Fruit fly (Drosophila melanogaster) whole organism, embryonic: ENCODE data around the gene Cdc6.
A peak's percentile ranks its signal among the peaks of the same experiment; 100 is the strongest.

Experiments used
- Atf-2 ChIP-seq: fragments of 200-800 bp; sonication (Bioruptor generic); optimal IDR thresholded peaks from 2 replicates; lab custom pipeline; 2016; ENCODE audit warnings: missing biosample characterization, missing genetic modification characterization
- B-H1 ChIP-seq: fragments of 200-800 bp; sonication (Bioruptor generic); IDR thresholded peaks from 3 replicates; pipeline ENCODE4 v1.3.6; 2022; ENCODE audit warnings: missing biosample characterization, missing genetic modification characterization
- BtbVII ChIP-seq: fragments of 200-800 bp; sonication (Bioruptor generic); optimal IDR thresholded peaks from 3 replicates; lab custom pipeline; 2017; ENCODE audit warnings: missing biosample characterization, mild to moderate bottlenecking, missing genetic modification characterization
- CG10654 ChIP-seq: fragments of 200-800 bp; sonication (Bioruptor generic); optimal IDR thresholded peaks from 2 replicates; lab custom pipeline; 2016; ENCODE audit warnings: missing biosample characterization, missing genetic modification characterization
- CG11696 ChIP-seq: fragments of 200-800 bp; sonication (Bioruptor generic); IDR thresholded peaks from 2 replicates; pipeline ENCODE4 v1.3.6; 2022; ENCODE audit warnings: missing biosample characterization, missing genetic modification characterization
- CG13287 ChIP-seq: fragments of 200-800 bp; sonication (Bioruptor generic); IDR thresholded peaks from 2 replicates; pipeline ENCODE4 v1.3.6; 2022; ENCODE audit warnings: missing biosample characterization, missing genetic modification characterization; ENCODE audit not compliant: partially characterized antibody
- CG13296 ChIP-seq: fragments of 200-800 bp; sonication (Bioruptor generic); optimal IDR thresholded peaks from 3 replicates; lab custom pipeline; 2018; ENCODE audit warnings: missing biosample characterization, mild to moderate bottlenecking, missing genetic modification characterization
- CG14667 ChIP-seq: fragments of 200-800 bp; sonication (Bioruptor generic); IDR thresholded peaks from 2 replicates; pipeline ENCODE4 v1.3.6; 2022; ENCODE audit warnings: missing biosample characterization, missing genetic modification characterization
- CG15011 ChIP-seq: fragments of 200-800 bp; sonication (Bioruptor generic); optimal IDR thresholded peaks from 3 replicates; lab custom pipeline; 2018; ENCODE audit warnings: missing biosample characterization, mild to moderate bottlenecking, missing genetic modification characterization
- CG15601 ChIP-seq: fragments of 200-800 bp; sonication (Bioruptor generic); optimal IDR thresholded peaks from 3 replicates; lab custom pipeline; 2019; ENCODE audit warnings: missing biosample characterization, mild to moderate bottlenecking, missing genetic modification characterization, moderate library complexity
- CG18476 ChIP-seq: fragments of 200-800 bp; sonication (Bioruptor generic); optimal IDR thresholded peaks from 2 replicates; lab custom pipeline; 2016; ENCODE audit warnings: missing biosample characterization, mild to moderate bottlenecking, missing genetic modification characterization
- CG2202 ChIP-seq: fragments of 200-800 bp; sonication (Bioruptor generic); optimal IDR thresholded peaks from 2 replicates; lab custom pipeline; 2018; ENCODE audit warnings: missing biosample characterization, mild to moderate bottlenecking, missing genetic modification characterization
- CG2678 ChIP-seq: fragments of 200-800 bp; sonication (Bioruptor generic); optimal IDR thresholded peaks from 3 replicates; lab custom pipeline; 2019; ENCODE audit warnings: missing biosample characterization, mild to moderate bottlenecking, missing genetic modification characterization, moderate library complexity
- CG3281 ChIP-seq: fragments of 200-800 bp; sonication (Bioruptor generic); optimal IDR thresholded peaks from 3 replicates; lab custom pipeline; 2017; ENCODE audit warnings: missing biosample characterization, mild to moderate bottlenecking, missing genetic modification characterization
- CG4328 ChIP-seq: fragments of 200-800 bp; sonication (Bioruptor generic); optimal IDR thresholded peaks from 3 replicates; lab custom pipeline; 2017; ENCODE audit warnings: missing biosample characterization, missing genetic modification reagents, missing genetic modification characterization
- CG5953 ChIP-seq: fragments of 200-800 bp; sonication (Bioruptor generic); IDR thresholded peaks from 2 replicates; pipeline ENCODE4 v1.3.6; 2022; ENCODE audit warnings: missing biosample characterization, missing genetic modification characterization
- CG6689 ChIP-seq: fragments of 200-800 bp; sonication (Bioruptor generic); IDR thresholded peaks from 2 replicates; pipeline ENCODE4 v1.3.6; 2022; ENCODE audit warnings: missing biosample characterization, missing genetic modification characterization
- CG8089 ChIP-seq: fragments of 200-800 bp; sonication (Bioruptor generic); optimal IDR thresholded peaks from 3 replicates; lab custom pipeline; 2016; ENCODE audit warnings: missing biosample characterization, missing genetic modification characterization
- CrebB ChIP-seq: fragments of 200-800 bp; sonication (Bioruptor generic); optimal IDR thresholded peaks from 3 replicates; lab custom pipeline; 2018; ENCODE audit warnings: missing biosample characterization, mild to moderate bottlenecking, missing genetic modification characterization
- D ChIP-seq, 2 experiments: fragments of 200-800 bp in 1 of 2; fragments of >200 bp in 1 of 2; sonication (Bioruptor generic) in 1 of 2; optimal IDR thresholded peaks; 2 replicates in 1 of 2; 3 replicates in 1 of 2; lab custom pipeline; 2017; ENCODE audit warnings: mild to moderate bottlenecking in 1 of 2, missing biosample characterization in 1 of 2, missing genetic modification characterization in 1 of 2, missing genetic modification reagents in 1 of 2
- Dbx ChIP-seq: fragments of 200-800 bp; sonication (Bioruptor generic); IDR thresholded peaks from 3 replicates; pipeline ENCODE4 v1.3.6; 2022; ENCODE audit warnings: missing biosample characterization, missing genetic modification characterization
- E2f1 ChIP-seq: fragments of 200-800 bp; sonication (Bioruptor generic); IDR thresholded peaks from 2 replicates; pipeline ENCODE4 v1.3.6; 2022; ENCODE audit warnings: missing biosample characterization, missing genetic modification characterization
- GATAe ChIP-seq: fragments of 200-800 bp; sonication (Bioruptor generic); conservative IDR thresholded peaks from 2 replicates; pipeline ENCODE4 v1.3.6; 2022; ENCODE audit warnings: missing biosample characterization, missing genetic modification characterization
- Lim3 ChIP-seq: fragments of 200-800 bp; sonication (Bioruptor generic); IDR thresholded peaks from 2 replicates; pipeline ENCODE4 v1.3.6; 2022; ENCODE audit warnings: missing biosample characterization, missing genetic modification characterization
- MBD-R2 ChIP-seq: fragments of 200-800 bp; sonication (Bioruptor generic); IDR thresholded peaks from 2 replicates; pipeline ENCODE4 v1.3.6; 2022; ENCODE audit warnings: missing biosample characterization, missing genetic modification characterization
- Taf1 ChIP-seq: fragments of 200-800 bp; sonication (Bioruptor generic); IDR thresholded peaks from 2 replicates; pipeline ENCODE4 v1.3.6; 2022; ENCODE audit warnings: missing biosample characterization, missing genetic modification characterization
- Trl ChIP-seq, 3 experiments: fragments of >200 bp in 2 of 3; fragments of 200-800 bp in 1 of 3; sonication (Bioruptor generic) in 1 of 3; optimal IDR thresholded peaks; 2 replicates in 1 of 3; 3 replicates in 2 of 3; lab custom pipeline; 2016 to 2017; ENCODE audit warnings: missing biosample characterization in 1 of 3, missing genetic modification characterization in 1 of 3
- ara ChIP-seq: fragments of 200-800 bp; sonication (Bioruptor generic); IDR thresholded peaks from 2 replicates; pipeline ENCODE4 v1.3.6; 2022; ENCODE audit warnings: missing biosample characterization, missing genetic modification characterization
- bbx ChIP-seq: fragments of 200-800 bp; sonication (Bioruptor generic); IDR thresholded peaks from 2 replicates; pipeline ENCODE4 v1.3.6; 2022; ENCODE audit warnings: missing biosample characterization, missing genetic modification characterization; ENCODE audit not compliant: partially characterized antibody
- crc ChIP-seq: fragments of 200-800 bp; sonication (Bioruptor generic); optimal IDR thresholded peaks from 2 replicates; lab custom pipeline; 2016; ENCODE audit warnings: missing biosample characterization, missing genetic modification characterization
- cwo ChIP-seq: fragments of 200-800 bp; sonication (Bioruptor generic); optimal IDR thresholded peaks from 3 replicates; lab custom pipeline; 2017; ENCODE audit warnings: missing biosample characterization, missing genetic modification characterization, mild to moderate bottlenecking, moderate library complexity, missing genetic modification reagents
- dan ChIP-seq: fragments of 200-800 bp; sonication (Bioruptor generic); IDR thresholded peaks from 2 replicates; pipeline ENCODE4 v1.3.6; 2022; ENCODE audit warnings: missing biosample characterization, missing genetic modification characterization
- dm ChIP-seq: fragments of 200-800 bp; sonication (Bioruptor generic); optimal IDR thresholded peaks from 3 replicates; lab custom pipeline; 2016; ENCODE audit warnings: missing biosample characterization, missing genetic modification characterization
- exex ChIP-seq: fragments of 200-800 bp; sonication (Bioruptor generic); optimal IDR thresholded peaks from 4 replicates; lab custom pipeline; 2018; ENCODE audit warnings: missing biosample characterization, mild to moderate bottlenecking, missing genetic modification characterization, moderate library complexity
- fd102C ChIP-seq: fragments of 200-800 bp; sonication (Bioruptor generic); optimal IDR thresholded peaks from 2 replicates; lab custom pipeline; 2018; ENCODE audit warnings: missing biosample characterization, mild to moderate bottlenecking, missing genetic modification characterization, moderate library complexity
- klu ChIP-seq: fragments of 200-800 bp; sonication (Bioruptor generic); IDR thresholded peaks from 2 replicates; pipeline ENCODE4 v1.3.6; 2022; ENCODE audit warnings: missing biosample characterization, missing genetic modification characterization
- kni ChIP-seq: fragments of 200-800 bp; sonication (Bioruptor generic); optimal IDR thresholded peaks from 3 replicates; lab custom pipeline; 2017; ENCODE audit warnings: mild to moderate bottlenecking, missing biosample characterization, missing genetic modification reagents, missing genetic modification characterization
- lola ChIP-seq, 3 experiments: fragments of >200 bp in 2 of 3; fragments of 200-800 bp in 1 of 3; sonication (Bioruptor generic) in 1 of 3; optimal IDR thresholded peaks; 2 replicates each; lab custom pipeline; 2017 to 2019; ENCODE audit warnings: missing biosample characterization in 3 of 3, missing genetic modification characterization in 3 of 3, mild to moderate bottlenecking in 1 of 3, moderate library complexity in 1 of 3
- luna ChIP-seq: fragments of 200-800 bp; sonication (Bioruptor generic); optimal IDR thresholded peaks from 2 replicates; lab custom pipeline; 2016; ENCODE audit warnings: missing biosample characterization, missing genetic modification characterization
- nmo ChIP-seq: fragments of 200-800 bp; sonication (Bioruptor generic); optimal IDR thresholded peaks from 2 replicates; lab custom pipeline; 2018; ENCODE audit warnings: missing biosample characterization, mild to moderate bottlenecking, missing genetic modification characterization, moderate library complexity
- odd ChIP-seq: fragments of 200-800 bp; sonication (Bioruptor generic); optimal IDR thresholded peaks from 2 replicates; lab custom pipeline; 2017; ENCODE audit warnings: missing biosample characterization, mild to moderate bottlenecking, missing genetic modification characterization
- psq ChIP-seq: fragments of 200-800 bp; sonication (Bioruptor generic); optimal IDR thresholded peaks from 2 replicates; lab custom pipeline; 2017; ENCODE audit warnings: missing biosample characterization, missing genetic modification characterization
- schlank ChIP-seq: fragments of 200-800 bp; sonication (Bioruptor generic); optimal IDR thresholded peaks from 2 replicates; lab custom pipeline; 2018; ENCODE audit warnings: missing biosample characterization, mild to moderate bottlenecking, missing genetic modification characterization
- trh ChIP-seq: fragments of 200-800 bp; sonication (Bioruptor generic); optimal IDR thresholded peaks from 2 replicates; lab custom pipeline; 2016; ENCODE audit warnings: missing biosample characterization, missing genetic modification characterization
- tup ChIP-seq: fragments of 200-800 bp; sonication (Bioruptor generic); optimal IDR thresholded peaks from 2 replicates; lab custom pipeline; 2016; ENCODE audit warnings: missing biosample characterization, mild to moderate bottlenecking, missing genetic modification characterization, moderate library complexity
- z ChIP-seq: fragments of 200-800 bp; sonication (Bioruptor generic); IDR thresholded peaks from 3 replicates; pipeline ENCODE4 v1.3.6; 2022; ENCODE audit warnings: missing biosample characterization, missing genetic modification characterization
- zen2 ChIP-seq: fragments of 200-800 bp; sonication (Bioruptor generic); IDR thresholded peaks from 3 replicates; pipeline ENCODE4 v1.3.6; 2022; ENCODE audit warnings: missing biosample characterization, missing genetic modification characterization; ENCODE audit not compliant: partially characterized antibody

Cdc6 gene

DNA sequence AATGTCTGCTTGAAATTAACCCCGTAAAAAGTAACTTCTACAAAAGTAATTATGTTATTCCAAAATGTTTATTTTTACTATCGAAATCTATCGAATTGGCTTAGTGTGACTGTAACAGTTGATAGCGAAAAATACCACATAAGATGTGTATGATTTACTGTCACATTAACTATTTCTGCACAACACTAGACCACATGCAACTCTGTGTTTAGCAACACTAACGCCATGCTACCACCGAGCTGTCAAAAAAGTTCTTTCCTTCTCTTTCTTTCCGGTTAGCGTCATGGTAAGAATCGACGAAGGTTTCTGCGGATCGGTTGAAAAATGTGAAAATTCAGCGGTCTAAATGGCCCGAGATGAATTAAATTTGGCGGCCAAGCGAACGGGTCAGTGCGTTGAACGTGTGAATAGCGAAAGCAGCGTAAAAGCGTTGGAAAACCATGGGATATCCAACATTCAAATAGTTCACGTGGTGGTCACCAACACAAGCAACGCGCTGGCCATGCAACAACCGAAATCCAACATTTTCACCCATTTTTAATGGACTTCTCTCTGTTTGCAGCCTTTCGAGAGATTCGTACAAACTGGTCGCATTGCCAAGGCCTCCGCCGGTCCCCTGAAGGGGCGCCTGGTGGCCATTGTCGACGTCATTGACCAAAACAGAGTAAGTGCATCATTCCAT lies 33.0 kb downstream of the Cdc6 start, which contains the start of the genes Nelf-E and RpL14 (continued):
- peak; percentile 85 for TF ChIP-seq cwo
- peak; percentile 96 for TF ChIP-seq Dbx (GFP tag; lab: Robert Waterston, UW)
- TF ChIP-seq E2f1 (GFP tag; lab: Robert Waterston, UW), result peak; percentile 85
- TF ChIP-seq crc (GFP tag; lab: Kevin White, UChicago), result peak; percentile 93
- peak; percentile 100 for TF ChIP-seq dm (GFP tag; lab: Kevin White, UChicago)
- peak; percentile 81 for TF ChIP-seq B-H1 (GFP tag; lab: Robert Waterston, UW)
- TF ChIP-seq Taf1 (GFP tag; lab: Robert Waterston, UW), result peak; percentile 75
- TF ChIP-seq klu (GFP tag; lab: Robert Waterston, UW), result peak; percentile 85
- peak; percentile 89 for TF ChIP-seq ara (GFP tag; lab: Robert Waterston, UW)
- peak; percentile 96 for TF ChIP-seq luna (GFP tag; lab: Kevin White, UChicago)
- peak; percentile 96 for TF ChIP-seq CG8089 (GFP tag; lab: Kevin White, UChicago)
- peak; percentile 97 for TF ChIP-seq MBD-R2
- TF ChIP-seq Atf-2 (GFP tag; lab: Kevin White, UChicago), result peak; percentile 86
- peak; percentile 91 for TF ChIP-seq CG10654
- TF ChIP-seq Lim3 (GFP tag; lab: Robert Waterston, UW), result 0 out of 2 replicates have a peak, but pooled peaks have one; percentile 42
- TF ChIP-seq psq, result peak; percentile 81
- peak; percentile 68; the same call in 2 of the 3 replicates for TF ChIP-seq z (GFP tag; lab: Robert Waterston, UW)
- peak; percentile 93 for TF ChIP-seq nmo (GFP tag; lab: Kevin White, UChicago)
- TF ChIP-seq bbx (GFP tag; lab: Robert Waterston, UW), result peak; percentile 61
- TF ChIP-seq dan (GFP tag; lab: Robert Waterston, UW), result no peak

DNA sequence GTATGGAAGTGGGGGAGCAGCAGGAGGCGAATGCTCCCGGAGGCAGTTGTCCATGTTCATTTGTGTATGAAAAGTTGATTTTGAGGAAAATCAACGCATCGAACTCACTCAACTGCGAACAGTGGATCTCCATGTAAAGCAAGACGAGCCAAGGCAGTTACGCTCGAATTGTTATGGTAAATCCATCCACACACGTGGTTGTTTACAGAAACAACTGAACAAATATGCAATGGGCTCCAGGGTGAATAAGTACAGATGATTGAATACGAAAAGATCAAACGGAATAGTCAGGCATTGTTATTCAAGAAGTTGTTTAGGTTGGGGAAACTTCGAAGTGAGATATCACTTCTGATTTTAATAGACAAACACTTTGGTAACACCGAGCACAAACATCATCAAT lies 49.8 kb downstream of the Cdc6 start:
- no peak for TF ChIP-seq bbx (GFP tag; lab: Robert Waterston, UW)
- peak; percentile 59 for TF ChIP-seq CG3281 (GFP tag; lab: Kevin White, UChicago)
- peak; percentile 21 for TF ChIP-seq CG15011 (GFP tag; lab: Kevin White, UChicago)
- no peak for TF ChIP-seq GATAe (GFP tag; lab: Robert Waterston, UW)
- TF ChIP-seq CG18476 (GFP tag; lab: Kevin White, UChicago), result peak; percentile 11
- TF ChIP-seq CG13287 (GFP tag; lab: Robert Waterston, UW), result no peak
- TF ChIP-seq trh (GFP tag; lab: Kevin White, UChicago), result no peak
- TF ChIP-seq CG2678 (tag; lab: Kevin White, UChicago), result peak; percentile 67
- peak; percentile 24 for TF ChIP-seq tup (GFP tag; lab: Kevin White, UChicago)
- peak; percentile 15 for TF ChIP-seq odd
- no peak for TF ChIP-seq CG5953 (GFP tag; lab: Robert Waterston, UW)
- no peak for TF ChIP-seq D (optimal IDR thresholded peaks at IDR 0.05; lab: Kevin White, UChicago)
- TF ChIP-seq D (GFP tag; optimal IDR thresholded peaks at IDR 0.05; lab: Kevin White, UChicago), result peak; percentile 27
- TF ChIP-seq Trl (optimal IDR thresholded peaks at IDR 0.05; lab: Kevin White, UChicago), result no peak
- TF ChIP-seq Trl (GFP tag; optimal IDR thresholded peaks at IDR 0.05; lab: Kevin White, UChicago), result peak; percentile 53
- no peak for TF ChIP-seq fd102C (GFP tag; lab: Kevin White, UChicago)
- no peak for TF ChIP-seq z (GFP tag; lab: Robert Waterston, UW)
- no peak for TF ChIP-seq kni (GFP tag; lab: Kevin White, UChicago)
- TF ChIP-seq schlank (tag; lab: Kevin White, UChicago), result peak; percentile 57
- TF ChIP-seq CrebB, result peak; percentile 0
- peak; percentile 32 for TF ChIP-seq CG15601 (tag; lab: Kevin White, UChicago)
- TF ChIP-seq B-H1 (GFP tag; lab: Robert Waterston, UW), result no peak; the same call in 2 of the 3 replicates
- peak; percentile 41 for TF ChIP-seq BtbVII (GFP tag; lab: Kevin White, UChicago)
- peak; percentile 6 for TF ChIP-seq exex
- no peak for TF ChIP-seq CG6689
- TF ChIP-seq CG11696, result no peak
- TF ChIP-seq CG13296, result peak; percentile 53
- no peak for TF ChIP-seq zen2 (GFP tag; lab: Robert Waterston, UW)
- no peak for TF ChIP-seq lola (GFP tag; optimal IDR thresholded peaks at IDR 0.05; lab: Kevin White, UChicago)
- TF ChIP-seq CG2202 (tag; lab: Kevin White, UChicago), result no peak
- TF ChIP-seq CG4328 (GFP tag; lab: Kevin White, UChicago), result peak; percentile 23
- no peak for TF ChIP-seq CG14667 (GFP tag; lab: Robert Waterston, UW)
